Worm (Caenorhabditis elegans) whole organism, mixed stage, embryonic: ENCODE measurements around the gene dos-3.

Source experiments
- elt-1 ChIP-seq: sonication (generic microtip); optimal IDR thresholded peaks from 2 replicates; lab custom pipeline; 2017; ENCODE audit warnings: missing genetic modification characterization, mild to moderate bottlenecking, missing compliant biosample characterization, antibody characterized with exemption, moderate library complexity, borderline replicate concordance; ENCODE audit not compliant: insufficient read depth
- elt-3 ChIP-seq: fragments of 150-350 bp; optimal IDR thresholded peaks from 2 replicates; lab custom pipeline; 2014; ENCODE audit warnings: missing biosample characterization, missing genetic modification characterization
- lsy-2 ChIP-seq: fragments of 150-350 bp; optimal IDR thresholded peaks from 2 replicates; lab custom pipeline; 2014; ENCODE audit warnings: missing biosample characterization, missing genetic modification characterization
- pha-4 ChIP-seq: fragments of 150-350 bp; optimal IDR thresholded peaks from 2 replicates; lab custom pipeline; 2018; ENCODE audit warnings: missing biosample characterization, missing genetic modification reagents, missing genetic modification characterization
- sptf-1 ChIP-seq: sonication (generic microtip); optimal IDR thresholded peaks from 2 replicates; lab custom pipeline; 2017; ENCODE audit warnings: mild to moderate bottlenecking, missing genetic modification characterization, moderate library complexity, missing compliant biosample characterization
- tbx-8 ChIP-seq: fragments of 200-800 bp; sonication (Bioruptor generic); optimal IDR thresholded peaks from 2 replicates; lab custom pipeline; 2018; ENCODE audit warnings: mild to moderate bottlenecking, missing genetic modification characterization, moderate library complexity, missing compliant biosample characterization
- unc-120 ChIP-seq: sonication (generic microtip); optimal IDR thresholded peaks from 2 replicates; lab custom pipeline; 2017; ENCODE audit warnings: missing genetic modification characterization, missing compliant biosample characterization; ENCODE audit not compliant: poor library complexity, severe bottlenecking

ce11 chrIII:819313-819712, 20.1 kb downstream of the dos-3 start:
- no peak for TF ChIP-seq pha-4 (tag; lab: Kevin White, UChicago)
- no peak for TF ChIP-seq elt-3 (tag; lab: Kevin White, UChicago)
- no peak for TF ChIP-seq lsy-2 (tag; lab: Kevin White, UChicago)
- TF ChIP-seq tbx-8 (GFP tag; lab: Kevin White, UChicago), result no peak
- no peak for TF ChIP-seq unc-120 (tag; lab: Kevin White, UChicago)
- no peak for TF ChIP-seq sptf-1 (tag; lab: Kevin White, UChicago)
- no peak for TF ChIP-seq elt-1 (tag; lab: Kevin White, UChicago)
